Fruit fly (Drosophila melanogaster): ENCODE results near the gene CG6005.
A peak's percentile ranks its signal among the peaks of the same experiment; 100 is the strongest.

CG6005 gene

DNA sequence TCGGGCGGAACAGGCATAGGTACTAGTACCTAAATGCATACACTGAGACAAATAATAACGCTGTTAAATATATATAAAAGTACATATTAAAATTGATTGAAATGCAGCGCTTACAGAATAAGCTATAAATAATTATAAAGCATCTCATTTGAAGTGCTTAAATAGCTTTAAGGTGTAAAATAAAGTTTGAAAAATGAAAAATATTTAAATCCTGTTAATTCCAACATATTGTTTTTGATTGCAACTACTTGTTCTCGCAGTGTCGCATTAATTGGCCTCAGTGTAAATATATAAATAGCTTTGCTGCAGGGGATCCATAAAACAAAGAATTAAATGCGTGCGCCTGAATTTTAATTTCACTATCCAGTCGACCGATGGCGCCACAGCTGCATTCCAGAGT is 34.6 kb upstream of the CG6005 start (continued):
- no peak for TF ChIP-seq acj6 (GFP tag; optimal IDR thresholded peaks at IDR 0.05)
- TF ChIP-seq CG8632 (GFP tag; optimal IDR thresholded peaks at IDR 0.05): no peak
- TF ChIP-seq eg (GFP tag; IDR thresholded peaks at IDR 0.05): peak; percentile 36; the same call in 1 of the 3 replicates
- no peak for TF ChIP-seq CG34406 (GFP tag; optimal IDR thresholded peaks at IDR 0.05)
- no peak for TF ChIP-seq ss (GFP tag; optimal IDR thresholded peaks at IDR 0.05)
- TF ChIP-seq dsx (GFP tag; optimal IDR thresholded peaks at IDR 0.05; ENCODE audit: poor library complexity, severe bottlenecking): peak; percentile 20
- no peak for TF ChIP-seq Eip93F (GFP tag; optimal IDR thresholded peaks at IDR 0.05)
- 0 out of 3 replicates have a peak, but pooled peaks have one; percentile 34 for TF ChIP-seq CG8119 (GFP tag; IDR thresholded peaks at IDR 0.05)
- TF ChIP-seq Ets96B (tag; optimal IDR thresholded peaks at IDR 0.05): peak; percentile 52
- TF ChIP-seq Blimp-1 (GFP tag; optimal IDR thresholded peaks at IDR 0.05): no peak
- TF ChIP-seq lz (GFP tag; optimal IDR thresholded peaks at IDR 0.05): no peak
- no peak for TF ChIP-seq Hr38 (GFP tag; optimal IDR thresholded peaks at IDR 0.05)

dm6 chr3R:19056884-19057283 is 33.1 kb upstream of the CG6005 start:
- TF ChIP-seq Ets21C (GFP tag; optimal IDR thresholded peaks at IDR 0.05) (no peak), CG31627 (GFP tag; optimal IDR thresholded peaks at IDR 0.05) (no peak), ss (GFP tag; optimal IDR thresholded peaks at IDR 0.05) (peak; percentile 39 to 51), CG11902 (GFP tag; optimal IDR thresholded peaks at IDR 0.05) (no peak), Eip78C (GFP tag) (peak; percentile 66), Hr39 (GFP tag; optimal IDR thresholded peaks at IDR 0.05) (no peak), CG16779 (tag; optimal IDR thresholded peaks at IDR 0.05) (no peak), Hr4 (GFP tag; optimal IDR thresholded peaks at IDR 0.05) (peak; percentile 11), CG8119 (GFP tag; IDR thresholded peaks at IDR 0.05) (no peak), CG8319 (GFP tag; optimal IDR thresholded peaks at IDR 0.05) (no peak), CG3919 (GFP tag; optimal IDR thresholded peaks at IDR 0.05) (no peak), Gug (GFP tag; IDR thresholded peaks at IDR 0.05) (peak; percentile 22; the same call in 1 of the 2 replicates), esn (GFP tag; optimal IDR thresholded peaks at IDR 0.05) (no peak), lz (GFP tag; optimal IDR thresholded peaks at IDR 0.05) (no peak), Lpt (GFP tag; optimal IDR thresholded peaks at IDR 0.05) (no peak), CG6808 (GFP tag; optimal IDR thresholded peaks at IDR 0.05) (no peak), salr (GFP tag; optimal IDR thresholded peaks at IDR 0.05) (no peak), dsx (GFP tag; optimal IDR thresholded peaks at IDR 0.05; ENCODE audit: poor library complexity, severe bottlenecking) (peak; percentile 17), Sox102F (GFP tag; optimal IDR thresholded peaks at IDR 0.05) (no peak), CG32006 (GFP tag; optimal IDR thresholded peaks at IDR 0.05) (no peak), Blimp-1 (GFP tag; optimal IDR thresholded peaks at IDR 0.05) (no peak), Smox (GFP tag; optimal IDR thresholded peaks at IDR 0.05) (no peak), CG11294 (GFP tag; IDR thresholded peaks at IDR 0.05) (no peak), CG15336 (GFP tag; IDR thresholded peaks at IDR 0.05) (no peak), Ets96B (tag; optimal IDR thresholded peaks at IDR 0.05) (no peak), CG10631 (GFP tag; optimal IDR thresholded peaks at IDR 0.05) (peak; percentile 37), dac (GFP tag; optimal IDR thresholded peaks at IDR 0.05) (no peak), cyc (GFP tag; optimal IDR thresholded peaks at IDR 0.05) (no peak), achi (GFP tag; optimal IDR thresholded peaks at IDR 0.05) (peak; percentile 19), CG7368 (GFP tag; optimal IDR thresholded peaks at IDR 0.05) (no peak), eg (GFP tag; IDR thresholded peaks at IDR 0.05) (no peak), CG1621 (tag; optimal IDR thresholded peaks at IDR 0.05) (peak; percentile 8), fkh (GFP tag; optimal IDR thresholded peaks at IDR 0.05) (peak; percentile 69), Sox14 (GFP tag; optimal IDR thresholded peaks at IDR 0.05) (no peak), CG34406 (GFP tag; optimal IDR thresholded peaks at IDR 0.05) (no peak), spab (GFP tag; optimal IDR thresholded peaks at IDR 0.05) (peak; percentile 4), pdm3 (GFP tag; optimal IDR thresholded peaks at IDR 0.05) (no peak), Eip93F (GFP tag; optimal IDR thresholded peaks at IDR 0.05) (no peak), CG6854 (GFP tag; optimal IDR thresholded peaks at IDR 0.05) (no peak), CG6276 (GFP tag; optimal IDR thresholded peaks at IDR 0.05) (no peak), svp (GFP tag) (peak; percentile 46), Hr38 (GFP tag; optimal IDR thresholded peaks at IDR 0.05) (no peak), OdsH (GFP tag; optimal IDR thresholded peaks at IDR 0.05) (no peak), fd85E (GFP tag; optimal IDR thresholded peaks at IDR 0.05) (no peak), CG10669 (GFP tag; optimal IDR thresholded peaks at IDR 0.05) (no peak), net (GFP tag; optimal IDR thresholded peaks at IDR 0.05) (peak; percentile 15), CG8632 (GFP tag; optimal IDR thresholded peaks at IDR 0.05) (no peak), Eip75B (GFP tag; optimal IDR thresholded peaks at IDR 0.05) (peak; percentile 0)
